Fruit fly (Drosophila melanogaster): ENCODE results near the gene Crag.
A peak's percentile ranks its signal among the peaks of the same experiment; 100 is the strongest.

Crag gene

dm6 chrX:8624867-8625266 lies 33.0 kb downstream of the Crag start (continued):
- TF ChIP-seq phol (tag; optimal IDR thresholded peaks at IDR 0.05) (peak; percentile 76), CG17361 (GFP tag; IDR thresholded peaks at IDR 0.05) (no peak), CG9932 (GFP tag; IDR thresholded peaks at IDR 0.05) (no peak), rib (GFP tag; IDR thresholded peaks at IDR 0.05) (no peak), Stat92E (GFP tag; optimal IDR thresholded peaks at IDR 0.05) (no peak), sens-2 (GFP tag; IDR thresholded peaks at IDR 0.05) (no peak), Dad (GFP tag; optimal IDR thresholded peaks at IDR 0.05) (no peak), CG1529 (GFP tag; optimal IDR thresholded peaks at IDR 0.05) (no peak), mirr (GFP tag; optimal IDR thresholded peaks at IDR 0.05) (peak; percentile 27), gcm (GFP tag; optimal IDR thresholded peaks at IDR 0.05) (no peak), trem (tag; optimal IDR thresholded peaks at IDR 0.05) (no peak), CG6175 (GFP tag; IDR thresholded peaks at IDR 0.05) (no peak), CG18262 (tag; optimal IDR thresholded peaks at IDR 0.05) (no peak), oc (tag; optimal IDR thresholded peaks at IDR 0.05) (peak; percentile 92), zen (tag; optimal IDR thresholded peaks at IDR 0.05) (peak; percentile 60), CG42726 (GFP tag; IDR thresholded peaks at IDR 0.05; ENCODE audit: partially characterized antibody) (0 out of 2 replicates have a peak, but pooled peaks have one; percentile 55), Oli (tag; optimal IDR thresholded peaks at IDR 0.05) (no peak), CG11723 (GFP tag; optimal IDR thresholded peaks at IDR 0.05) (no peak), psq (GFP tag; optimal IDR thresholded peaks at IDR 0.05) (peak; percentile 34), CG12071 (GFP tag; optimal IDR thresholded peaks at IDR 0.05) (peak; percentile 16), ara (GFP tag; IDR thresholded peaks at IDR 0.05) (0 out of 2 replicates have a peak, but pooled peaks have one; percentile 5), MTF-1 (GFP tag; optimal IDR thresholded peaks at IDR 0.05; ENCODE audit: borderline replicate concordance) (no peak), pan (optimal IDR thresholded peaks at IDR 0.05) (no peak), pan (GFP tag; optimal IDR thresholded peaks at IDR 0.05 in 1 of 2, IDR thresholded peaks at IDR 0.05 in 1 of 2) (no peak), onecut (GFP tag; IDR thresholded peaks at IDR 0.05) (0 out of 2 replicates have a peak, but pooled peaks have one; percentile 8), sr (GFP tag; IDR thresholded peaks at IDR 0.05) (0 out of 3 replicates have a peak, but pooled peaks have one; percentile 22), bowl (GFP tag; IDR thresholded peaks at IDR 0.05) (no peak), toy (GFP tag; IDR thresholded peaks at IDR 0.05) (no peak), ac (GFP tag; optimal IDR thresholded peaks at IDR 0.05) (no peak), CG4360 (GFP tag; IDR thresholded peaks at IDR 0.05) (peak; percentile 51; the same call in 1 of the 2 replicates), tx (GFP tag; optimal IDR thresholded peaks at IDR 0.05) (no peak), CG7786 (GFP tag; optimal IDR thresholded peaks at IDR 0.05) (no peak), nerfin-2 (GFP tag; IDR thresholded peaks at IDR 0.05; ENCODE audit: partially characterized antibody) (no peak), grn (GFP tag; optimal IDR thresholded peaks at IDR 0.05) (no peak), B-H1 (GFP tag; IDR thresholded peaks at IDR 0.05) (no peak), CG6854 (GFP tag; optimal IDR thresholded peaks at IDR 0.05) (no peak), tap (tag; optimal IDR thresholded peaks at IDR 0.05) (no peak), CG13894 (tag; optimal IDR thresholded peaks at IDR 0.05) (no peak), klu (GFP tag; IDR thresholded peaks at IDR 0.05) (no peak), CG13287 (GFP tag; IDR thresholded peaks at IDR 0.05; ENCODE audit: partially characterized antibody) (peak; percentile 39; the same call in 1 of the 2 replicates), sim (GFP tag; IDR thresholded peaks at IDR 0.05) (no peak), CG2202 (tag; optimal IDR thresholded peaks at IDR 0.05) (peak; percentile 6), disco-r (GFP tag; optimal IDR thresholded peaks at IDR 0.05) (peak; percentile 26), CG15696 (tag; optimal IDR thresholded peaks at IDR 0.05) (no peak), bigmax (GFP tag; optimal IDR thresholded peaks at IDR 0.05) (no peak), row (GFP tag; IDR thresholded peaks at IDR 0.05) (no peak), gce (GFP tag; IDR thresholded peaks at IDR 0.05) (peak; percentile 61; the same call in 1 of the 3 replicates), Opbp (GFP tag; IDR thresholded peaks at IDR 0.05; ENCODE audit: partially characterized antibody) (0 out of 3 replicates have a peak, but pooled peaks have one; percentile 40), CG14014 (GFP tag; IDR thresholded peaks at IDR 0.05) (no peak), CG4404 (GFP tag; IDR thresholded peaks at IDR 0.05) (no peak), CG17912 (GFP tag; optimal IDR thresholded peaks at IDR 0.05) (no peak)

All from whole organism, embryonic.